Worm (Caenorhabditis elegans): Measurements from ENCODE around the gene psf-1.

Gene psf-1

ce11 chrII:9937611-9938010 lies 30.9 kb upstream of the psf-1 start:
- TF ChIP-seq nhr-129 (tag; optimal IDR thresholded peaks at IDR 0.05) (peak; percentile 94), lin-11 (tag; optimal IDR thresholded peaks at IDR 0.05) (no peak), elt-3 (tag; optimal IDR thresholded peaks at IDR 0.05) (no peak), fos-1 (tag; optimal IDR thresholded peaks at IDR 0.05) (peak; percentile 88), sma-9 (GFP tag; optimal IDR thresholded peaks at IDR 0.05) (peak; percentile 91), sma-9 (tag; optimal IDR thresholded peaks at IDR 0.05) (no peak), unc-55 (GFP tag; optimal IDR thresholded peaks at IDR 0.05) (peak; percentile 46), lin-13 (GFP tag; optimal IDR thresholded peaks at IDR 0.05) (peak; percentile 67), ztf-11 (tag; optimal IDR thresholded peaks at IDR 0.05) (no peak), alr-1 (tag; optimal IDR thresholded peaks at IDR 0.05) (no peak), unc-62 (GFP tag; optimal IDR thresholded peaks at IDR 0.05) (no peak), lsy-2 (tag; optimal IDR thresholded peaks at IDR 0.05) (peak in 1 of 2 experiments; percentile 80), dmd-4 (tag; optimal IDR thresholded peaks at IDR 0.05) (no peak), nhr-21 (tag; optimal IDR thresholded peaks at IDR 0.05) (peak; percentile 90), gmeb-1 (tag; optimal IDR thresholded peaks at IDR 0.05) (peak; percentile 67), C34F6.9 (tag; optimal IDR thresholded peaks at IDR 0.05) (peak; percentile 92), ZK546.5 (tag; optimal IDR thresholded peaks at IDR 0.05) (no peak), zag-1 (tag; optimal IDR thresholded peaks at IDR 0.05) (no peak), nhr-11 (tag; optimal IDR thresholded peaks at IDR 0.05) (no peak), lin-39 (tag; optimal IDR thresholded peaks at IDR 0.05) (no peak), ceh-82 (tag; optimal IDR thresholded peaks at IDR 0.05) (no peak), mbf-1 (tag; optimal IDR thresholded peaks at IDR 0.05) (no peak), crh-2 (tag; optimal IDR thresholded peaks at IDR 0.05) (peak; percentile 91), nhr-25 (tag; optimal IDR thresholded peaks at IDR 0.05) (peak; percentile 89), skn-1 (tag; optimal IDR thresholded peaks at IDR 0.05) (no peak), peb-1 (tag; optimal IDR thresholded peaks at IDR 0.05) (no peak), Y55F3AM.14 (GFP tag; optimal IDR thresholded peaks at IDR 0.05) (no peak), sem-4 (tag; optimal IDR thresholded peaks at IDR 0.05) (peak; percentile 32), nhr-237 (tag; optimal IDR thresholded peaks at IDR 0.05) (no peak), aly-2 (tag; optimal IDR thresholded peaks at IDR 0.05) (no peak), elt-1 (tag; optimal IDR thresholded peaks at IDR 0.05) (no peak), ztf-4 (tag; optimal IDR thresholded peaks at IDR 0.05) (peak; percentile 82), mdl-1 (tag; optimal IDR thresholded peaks at IDR 0.05) (peak in 1 of 2 experiments; percentile 90), blmp-1 (tag; optimal IDR thresholded peaks at IDR 0.05; ENCODE audit: insufficient read depth) (peak; percentile 86), egl-27 (tag; optimal IDR thresholded peaks at IDR 0.05) (peak; percentile 34), nhr-12 (tag; optimal IDR thresholded peaks at IDR 0.05) (no peak), F13H6.1 (tag; optimal IDR thresholded peaks at IDR 0.05) (peak; percentile 83), nhr-6 (tag; optimal IDR thresholded peaks at IDR 0.05) (peak; percentile 44), sma-3 (GFP tag; optimal IDR thresholded peaks at IDR 0.05) (peak; percentile 82), R02D3.7 (tag; optimal IDR thresholded peaks at IDR 0.05) (no peak), mab-5 (tag; optimal IDR thresholded peaks at IDR 0.05) (no peak), unc-39 (tag; optimal IDR thresholded peaks at IDR 0.05) (no peak), ztf-1 (GFP tag; conservative IDR thresholded peaks at IDR 0.05) (no peak), ama-1 (optimal IDR thresholded peaks at IDR 0.05) (peak; percentile 62), nhr-77 (tag; optimal IDR thresholded peaks at IDR 0.05) (no peak), snpc-4 (tag; optimal IDR thresholded peaks at IDR 0.05) (peak; percentile 28), nhr-10 (tag; optimal IDR thresholded peaks at IDR 0.05) (peak; percentile 93), ceh-16 (tag; optimal IDR thresholded peaks at IDR 0.05) (no peak), nhr-23 (tag; optimal IDR thresholded peaks at IDR 0.05) (no peak)
